Worm (Caenorhabditis elegans) whole organism, L4 larva: ENCODE results near the gene gcy-32.

ENCODE experiments used
- F10B5.3 ChIP-seq: sonication (generic microtip); optimal IDR thresholded peaks from 2 replicates; lab custom pipeline; 2016; ENCODE audit warnings: mild to moderate bottlenecking, missing genetic modification characterization, missing compliant biosample characterization
- F44E2.7 ChIP-seq: fragments of 200-800 bp; sonication (Bioruptor generic); IDR thresholded peaks from 2 replicates; pipeline ENCODE4 v2.1.2; 2022; ENCODE audit warnings: missing genetic modification characterization, missing compliant biosample characterization
- F49E8.2 ChIP-seq: sonication (generic microtip); optimal IDR thresholded peaks from 2 replicates; lab custom pipeline; 2016; ENCODE audit warnings: missing compliant biosample characterization, mild to moderate bottlenecking, missing genetic modification characterization, borderline replicate concordance
- T20F7.1 ChIP-seq: fragments of 200-800 bp; sonication (Bioruptor generic); optimal IDR thresholded peaks from 2 replicates; lab custom pipeline; 2018; ENCODE audit warnings: mild to moderate bottlenecking, missing genetic modification characterization, missing compliant biosample characterization
- Y5F2A.4 ChIP-seq: fragments of 200-800 bp; sonication (Bioruptor generic); optimal IDR thresholded peaks from 2 replicates; lab custom pipeline; 2018; ENCODE audit warnings: mild to moderate bottlenecking, missing genetic modification characterization, missing compliant biosample characterization
- Y75B8A.6 ChIP-seq: fragments of 200-800 bp; sonication (Bioruptor generic); IDR thresholded peaks from 2 replicates; pipeline ENCODE4 v1.3.6; 2022; ENCODE audit warnings: missing genetic modification reagents, missing genetic modification characterization, missing compliant biosample characterization
- ZK546.5 ChIP-seq, 2 experiments: sonication (generic microtip); optimal IDR thresholded peaks; 2 replicates each; lab custom pipeline; 2017; ENCODE audit warnings: missing biosample characterization in 2 of 2, missing genetic modification characterization in 2 of 2
- aha-1 ChIP-seq: fragments of 150-350 bp; peaks from one replicate; lab custom pipeline; 2014; ENCODE audit warnings: missing biosample characterization, missing genetic modification characterization
- attf-4 ChIP-seq: sonication (generic microtip); optimal IDR thresholded peaks from 3 replicates; lab custom pipeline; 2017; ENCODE audit warnings: missing biosample characterization, missing genetic modification characterization
- ceh-20 ChIP-seq: fragments of 200-800 bp; sonication (Bioruptor generic); IDR thresholded peaks from 2 replicates; pipeline ENCODE4 v1.3.6; 2022; ENCODE audit warnings: missing genetic modification reagents, missing genetic modification characterization, missing compliant biosample characterization
- ceh-32 ChIP-seq: sonication (generic microtip); optimal IDR thresholded peaks from 2 replicates; lab custom pipeline; 2016; ENCODE audit warnings: mild to moderate bottlenecking, missing genetic modification characterization, missing compliant biosample characterization; ENCODE audit not compliant: poor library complexity
- ces-1 ChIP-seq: fragments of 150-350 bp; sonication (generic microtip); optimal IDR thresholded peaks from 4 replicates; lab custom pipeline; 2014; ENCODE audit warnings: missing biosample characterization, missing genetic modification reagents, missing genetic modification characterization
- cey-2 ChIP-seq: sonication (generic microtip); optimal IDR thresholded peaks from 3 replicates; lab custom pipeline; 2017; ENCODE audit warnings: missing genetic modification characterization, mild to moderate bottlenecking, missing compliant biosample characterization, antibody characterized with exemption, borderline replicate concordance; ENCODE audit not compliant: insufficient read depth
- daf-12 ChIP-seq: fragments of 150-350 bp; optimal IDR thresholded peaks from 2 replicates; lab custom pipeline; 2014; ENCODE audit warnings: missing biosample characterization, missing genetic modification reagents, missing genetic modification characterization
- daf-19 ChIP-seq: fragments of 200-800 bp; sonication (Bioruptor generic); conservative IDR thresholded peaks from 2 replicates; pipeline ENCODE4 v1.3.6; 2022; ENCODE audit warnings: missing genetic modification characterization, missing compliant biosample characterization
- daf-8 ChIP-seq: fragments of 200-800 bp; sonication (Bioruptor generic); IDR thresholded peaks from 2 replicates; pipeline ENCODE4 v1.3.6; 2022; ENCODE audit warnings: missing genetic modification characterization, missing compliant biosample characterization
- dmd-6 ChIP-seq: fragments of 200-800 bp; sonication (Bioruptor generic); IDR thresholded peaks from 2 replicates; pipeline ENCODE4 v1.3.6; 2022; ENCODE audit warnings: missing genetic modification reagents, missing genetic modification characterization, missing compliant biosample characterization
- duxl-1 ChIP-seq: sonication (generic microtip); optimal IDR thresholded peaks from 2 replicates; lab custom pipeline; 2016; ENCODE audit warnings: mild to moderate bottlenecking, missing genetic modification characterization, moderate library complexity, missing compliant biosample characterization; ENCODE audit not compliant: poor library complexity
- dve-1 ChIP-seq: sonication (generic microtip); optimal IDR thresholded peaks from 2 replicates; lab custom pipeline; 2017; ENCODE audit warnings: antibody characterized with exemption, mild to moderate bottlenecking, missing genetic modification characterization, missing compliant biosample characterization; ENCODE audit not compliant: insufficient read depth
- egl-27 ChIP-seq: sonication (generic microtip); optimal IDR thresholded peaks from 3 replicates; lab custom pipeline; 2017; ENCODE audit warnings: missing biosample characterization, missing genetic modification reagents, missing genetic modification characterization
- fos-1 ChIP-seq: fragments of 150-350 bp; optimal IDR thresholded peaks from 2 replicates; lab custom pipeline; 2014; ENCODE audit warnings: missing biosample characterization, missing genetic modification characterization
- hif-1 ChIP-seq, 2 experiments: sonication (generic microtip); optimal IDR thresholded peaks; 2 replicates each; lab custom pipeline; 2016 to 2017; ENCODE audit warnings: missing compliant biosample characterization in 2 of 2, missing genetic modification characterization in 2 of 2, missing genetic modification reagents in 2 of 2, missing genotype in 2 of 2, mild to moderate bottlenecking in 1 of 2
- hlh-11 ChIP-seq: fragments of 200-800 bp; sonication (Bioruptor generic); optimal IDR thresholded peaks from 2 replicates; lab custom pipeline; 2018; ENCODE audit warnings: mild to moderate bottlenecking, missing genetic modification characterization, missing compliant biosample characterization
- lin-1 ChIP-seq: fragments of 200-800 bp; sonication (Bioruptor generic); IDR thresholded peaks from 2 replicates; pipeline ENCODE4 v1.3.6; 2022; ENCODE audit warnings: missing genetic modification reagents, missing genetic modification characterization, missing compliant biosample characterization
- lir-3 ChIP-seq: sonication (generic microtip); optimal IDR thresholded peaks from 2 replicates; lab custom pipeline; 2016; ENCODE audit warnings: mild to moderate bottlenecking, missing genetic modification characterization, missing compliant biosample characterization
- madf-9 ChIP-seq: fragments of 200-800 bp; sonication (Bioruptor generic); conservative IDR thresholded peaks from 2 replicates; pipeline ENCODE4 v1.3.6; 2022; ENCODE audit warnings: missing genetic modification reagents, missing genetic modification characterization, missing compliant biosample characterization
- mdl-1 ChIP-seq, 2 experiments: fragments of 150-350 bp in 1 of 2; sonication (generic microtip) in 1 of 2; optimal IDR thresholded peaks; 2 replicates each; lab custom pipeline; 2014 to 2017; ENCODE audit warnings: missing biosample characterization in 2 of 2, missing genetic modification characterization in 2 of 2
- mdt-29 ChIP-seq: fragments of 200-800 bp; sonication (Bioruptor generic); IDR thresholded peaks from 2 replicates; pipeline ENCODE4 v1.3.6; 2022; ENCODE audit warnings: missing genetic modification reagents, missing genetic modification characterization, missing compliant biosample characterization
- mep-1 ChIP-seq: fragments of 150-350 bp; sonication (generic microtip); optimal IDR thresholded peaks from 3 replicates; lab custom pipeline; 2014; ENCODE audit warnings: missing biosample characterization, missing genetic modification characterization
- mes-2 ChIP-seq: sonication (generic microtip); optimal IDR thresholded peaks from 2 replicates; lab custom pipeline; 2016; ENCODE audit warnings: missing genotype, mild to moderate bottlenecking, missing genetic modification characterization, missing compliant biosample characterization; ENCODE audit not compliant: poor library complexity, severe bottlenecking
- mxl-3 ChIP-seq: fragments of 200-800 bp; sonication (Bioruptor generic); optimal IDR thresholded peaks from 2 replicates; lab custom pipeline; 2018; ENCODE audit warnings: mild to moderate bottlenecking, missing genetic modification characterization, missing compliant biosample characterization
- nhr-10 ChIP-seq: fragments of 150-350 bp; optimal IDR thresholded peaks from 2 replicates; lab custom pipeline; 2014; ENCODE audit warnings: missing biosample characterization, missing genetic modification characterization
- nhr-102 ChIP-seq: sonication (generic microtip); optimal IDR thresholded peaks from 2 replicates; lab custom pipeline; 2016; ENCODE audit warnings: mild to moderate bottlenecking, missing genetic modification characterization, moderate library complexity, missing compliant biosample characterization
- nhr-11 ChIP-seq: fragments of 150-350 bp; optimal IDR thresholded peaks from 2 replicates; lab custom pipeline; 2014; ENCODE audit warnings: missing biosample characterization, missing genetic modification characterization
- nhr-111 ChIP-seq: fragments of 200-800 bp; sonication (Bioruptor generic); optimal IDR thresholded peaks from 2 replicates; lab custom pipeline; 2018; ENCODE audit warnings: mild to moderate bottlenecking, missing genetic modification characterization, missing compliant biosample characterization
- nhr-41 ChIP-seq: fragments of 200-800 bp; sonication (Bioruptor generic); IDR thresholded peaks from 2 replicates; pipeline ENCODE4 v1.3.6; 2022; ENCODE audit warnings: missing genetic modification reagents, missing genetic modification characterization, missing compliant biosample characterization
- nhr-42 ChIP-seq: fragments of 200-800 bp; sonication (Bioruptor generic); IDR thresholded peaks from 2 replicates; pipeline ENCODE4 v1.3.6; 2022; ENCODE audit warnings: missing genetic modification characterization, missing compliant biosample characterization
- pha-4 ChIP-seq, 2 experiments: fragments of 150-350 bp in 1 of 2; fragments of 200-800 bp in 1 of 2; sonication (Bioruptor generic) in 1 of 2; IDR thresholded peaks in 1 of 2; optimal IDR thresholded peaks in 1 of 2; 2 replicates each; pipeline versions ENCODE4 v1.3.6 to Lab custom; 2014 to 2022; ENCODE audit warnings: missing genetic modification characterization in 2 of 2, missing genetic modification reagents in 2 of 2, missing biosample characterization in 1 of 2, missing compliant biosample characterization in 1 of 2
- saeg-2 ChIP-seq: fragments of 200-800 bp; sonication (Bioruptor generic); IDR thresholded peaks from 2 replicates; pipeline ENCODE4 v1.3.6; 2022; ENCODE audit warnings: missing genetic modification reagents, missing genetic modification characterization, missing compliant biosample characterization
- sdz-12 ChIP-seq: fragments of 200-800 bp; sonication (Bioruptor generic); optimal IDR thresholded peaks from 2 replicates; lab custom pipeline; 2018; ENCODE audit warnings: mild to moderate bottlenecking, missing genetic modification characterization, missing compliant biosample characterization
- snpc-4 ChIP-seq: fragments of 150-350 bp; optimal IDR thresholded peaks from 2 replicates; lab custom pipeline; 2014; ENCODE audit warnings: missing biosample characterization, missing genetic modification characterization
- tag-97 ChIP-seq: fragments of 200-800 bp; sonication (Bioruptor generic); IDR thresholded peaks from 2 replicates; pipeline ENCODE4 v1.3.6; 2022; ENCODE audit warnings: missing genetic modification characterization, missing compliant biosample characterization
- tra-1 ChIP-seq: fragments of 200-800 bp; sonication (Bioruptor generic); IDR thresholded peaks from 2 replicates; pipeline ENCODE4 v1.3.6; 2022; ENCODE audit warnings: missing genetic modification reagents, missing genetic modification characterization, missing compliant biosample characterization
- unc-62 ChIP-seq, 3 experiments: fragments of 150-350 bp in 1 of 3; sonication (generic microtip); optimal IDR thresholded peaks in 2 of 3; peaks in 1 of 3; 1 replicate in 1 of 3; 2 replicates in 2 of 3; lab custom pipeline; 2014 to 2017; ENCODE audit warnings: missing biosample characterization in 3 of 3, missing genetic modification characterization in 3 of 3, missing genetic modification reagents in 3 of 3, missing genotype in 1 of 3
- zfp-2 ChIP-seq: sonication (generic microtip); optimal IDR thresholded peaks from 2 replicates; lab custom pipeline; 2016; ENCODE audit warnings: mild to moderate bottlenecking, missing genetic modification characterization, missing compliant biosample characterization
- ztf-11 ChIP-seq: fragments of 150-350 bp; optimal IDR thresholded peaks from 2 replicates; lab custom pipeline; 2014; ENCODE audit warnings: missing biosample characterization, missing genetic modification characterization

Gene gcy-32

ce11 chrV:13893583-13893982 is 21.7 kb downstream of the gcy-32 start (continued):
- TF ChIP-seq sdz-12 (GFP tag; lab: Kevin White, UChicago) (no peak), hlh-11 (peak; percentile 62), mep-1 (no peak), cey-2 (tag; lab: Kevin White, UChicago) (no peak), dmd-6 (GFP tag; lab: Robert Waterston, UW) (peak; percentile 87), attf-4 (tag; lab: Kevin White, UChicago) (no peak), daf-12 (no peak), pha-4 (GFP tag; IDR thresholded peaks at IDR 0.05; lab: Robert Waterston, UW) (no peak), pha-4 (tag; optimal IDR thresholded peaks at IDR 0.05; lab: Kevin White, UChicago) (no peak), ceh-32 (no peak), egl-27 (tag; lab: Kevin White, UChicago) (no peak), F10B5.3 (tag; lab: Kevin White, UChicago) (no peak), fos-1 (no peak)

- TF ChIP-seq daf-19 (GFP tag; lab: Robert Waterston, UW): no peak
- no peak for TF ChIP-seq Y5F2A.4 (GFP tag; lab: Kevin White, UChicago)
- TF ChIP-seq nhr-10 (tag; lab: Kevin White, UChicago): peak; percentile 63
- TF ChIP-seq lin-1 (GFP tag; lab: Robert Waterston, UW): no peak
- TF ChIP-seq unc-62 (GFP tag; optimal IDR thresholded peaks at IDR 0.05 in 1 of 2; lab: Kevin White, UChicago): peak in 1 of 2 experiments; percentile 11
- peak; percentile 13 for TF ChIP-seq unc-62 (tag; optimal IDR thresholded peaks at IDR 0.05; lab: Kevin White, UChicago)
- no peak for TF ChIP-seq mes-2 (tag; lab: Kevin White, UChicago)
- TF ChIP-seq duxl-1 (tag; lab: Kevin White, UChicago): no peak
- peak; percentile 77 for TF ChIP-seq dve-1 (tag; lab: Kevin White, UChicago)
- TF ChIP-seq aha-1 (tag; lab: Kevin White, UChicago): peak; percentile 92
- peak in 1 of 2 experiments; percentile 84 for TF ChIP-seq mdl-1 (tag; optimal IDR thresholded peaks at IDR 0.05; lab: Kevin White, UChicago)
- TF ChIP-seq ZK546.5 (tag; optimal IDR thresholded peaks at IDR 0.05; lab: Kevin White, UChicago): no peak
- TF ChIP-seq hif-1 (tag; optimal IDR thresholded peaks at IDR 0.05; lab: Kevin White, UChicago): no peak
- TF ChIP-seq nhr-11 (tag; lab: Kevin White, UChicago): peak; percentile 60
- no peak for TF ChIP-seq F49E8.2 (tag; lab: Kevin White, UChicago)
- no peak for TF ChIP-seq mdt-29 (GFP tag; lab: Robert Waterston, UW)
- no peak for TF ChIP-seq ces-1 (GFP tag; lab: Kevin White, UChicago)
- TF ChIP-seq lir-3: no peak
- peak; percentile 13 for TF ChIP-seq nhr-102 (tag; lab: Kevin White, UChicago)
- TF ChIP-seq ceh-20 (GFP tag; lab: Robert Waterston, UW): no peak
- no peak for TF ChIP-seq mxl-3 (GFP tag; lab: Kevin White, UChicago)
- TF ChIP-seq egl-27 (tag; lab: Kevin White, UChicago): no peak
- TF ChIP-seq nhr-41: no peak
- TF ChIP-seq nhr-42 (GFP tag; lab: Robert Waterston, UW): no peak
- no peak for TF ChIP-seq ztf-11 (tag; lab: Kevin White, UChicago)
- no peak for TF ChIP-seq daf-8 (GFP tag; lab: Robert Waterston, UW)
- TF ChIP-seq T20F7.1 (GFP tag; lab: Kevin White, UChicago): no peak
- TF ChIP-seq Y75B8A.6: no peak
- TF ChIP-seq tag-97 (GFP tag; lab: Robert Waterston, UW): no peak
- no peak for TF ChIP-seq snpc-4 (tag; lab: Kevin White, UChicago)
- no peak for TF ChIP-seq F44E2.7
- TF ChIP-seq tra-1: no peak; the same call in 1 of the 2 replicates
- TF ChIP-seq nhr-111: no peak
- TF ChIP-seq zfp-2 (tag; lab: Kevin White, UChicago): no peak
- no peak for TF ChIP-seq madf-9 (GFP tag; lab: Robert Waterston, UW)
- peak; percentile 73 for TF ChIP-seq dmd-6 (GFP tag; lab: Robert Waterston, UW)
- TF ChIP-seq saeg-2 (GFP tag; lab: Robert Waterston, UW): 0 out of 2 replicates have a peak, but pooled peaks have one; percentile 21
These were observed 22.6 kb downstream of the gcy-32 start, which contains the start of gene sptl-3 for ce11 chrV:13892457-13893375. TSS of gene sptl-3 (plus strand) at chrV:13893325.
